Worm (Caenorhabditis elegans): ENCODE results near the gene K12H4.7.
A peak's percentile ranks its signal among the peaks of the same experiment; 100 is the strongest.

The K12H4.7 gene

DNA sequence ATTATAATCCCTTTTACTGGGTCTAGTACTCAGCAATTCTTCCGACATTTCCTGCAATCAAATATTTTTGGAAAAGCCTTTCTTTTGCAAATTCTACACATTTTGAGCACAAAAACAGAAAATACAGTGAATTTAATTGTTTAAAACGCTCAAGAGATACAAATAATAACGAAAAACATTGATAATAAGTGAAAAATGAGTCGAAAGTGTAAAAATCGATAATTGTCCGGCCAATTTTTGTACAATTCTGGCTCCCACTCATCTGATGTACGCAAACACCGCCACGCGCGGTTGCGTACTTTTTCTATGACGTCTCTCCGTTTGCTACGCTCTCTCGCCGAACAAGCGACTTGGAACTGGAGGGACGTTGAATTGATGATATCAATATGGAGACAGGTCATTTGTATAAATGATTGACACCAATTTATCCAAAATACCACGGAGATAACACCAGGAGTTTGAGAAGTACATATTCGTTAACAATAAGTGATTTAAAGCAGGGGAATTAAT lies 30.0 kb downstream of the K12H4.7 start, which contains the start of gene lin-36 (continued):
- TF ChIP-seq nhr-41 (GFP tag; IDR thresholded peaks at IDR 0.05) (no peak), ceh-44 (GFP tag; IDR thresholded peaks at IDR 0.05) (no peak), mdt-29 (GFP tag; IDR thresholded peaks at IDR 0.05) (0 out of 2 replicates have a peak, but pooled peaks have one; percentile 18), nhr-10 (tag; optimal IDR thresholded peaks at IDR 0.05) (no peak), fkh-10 (GFP tag; optimal IDR thresholded peaks at IDR 0.05) (no peak), ZK546.5 (tag; optimal IDR thresholded peaks at IDR 0.05) (no peak), D1046.2 (GFP tag; IDR thresholded peaks at IDR 0.05) (no peak), zip-2 (tag; optimal IDR thresholded peaks at IDR 0.05) (no peak), lin-38 (GFP tag; IDR thresholded peaks at IDR 0.05) (peak; percentile 71), hmg-1.1 (GFP tag; IDR thresholded peaks at IDR 0.05) (peak; percentile 70), arid-1 (GFP tag; conservative IDR thresholded peaks at IDR 0.05) (peak; percentile 43; the same call in 1 of the 2 replicates), attf-4 (tag; optimal IDR thresholded peaks at IDR 0.05) (no peak), madf-5 (GFP tag; IDR thresholded peaks at IDR 0.05) (no peak), unc-39 (tag; optimal IDR thresholded peaks at IDR 0.05) (no peak), daf-16 (GFP tag; optimal IDR thresholded peaks at IDR 0.05) (no peak), daf-16 (tag; optimal IDR thresholded peaks at IDR 0.05) (peak; percentile 51), zfp-3 (GFP tag; conservative IDR thresholded peaks at IDR 0.05) (no peak), ceh-82 (tag; optimal IDR thresholded peaks at IDR 0.05) (no peak), ztf-11 (tag; optimal IDR thresholded peaks at IDR 0.05) (no peak), egl-43 (GFP tag; IDR thresholded peaks at IDR 0.05) (no peak), F37D6.2 (tag; optimal IDR thresholded peaks at IDR 0.05) (peak; percentile 24), snpc-1.2 (GFP tag; IDR thresholded peaks at IDR 0.05) (no peak), mep-1 (tag; optimal IDR thresholded peaks at IDR 0.05) (peak; percentile 79), nhr-6 (tag; optimal IDR thresholded peaks at IDR 0.05) (peak; percentile 87), dmd-8 (GFP tag; IDR thresholded peaks at IDR 0.05) (no peak), ama-1 (optimal IDR thresholded peaks at IDR 0.05) (no peak), lsy-2 (tag; optimal IDR thresholded peaks at IDR 0.05) (peak in 1 of 2 experiments; percentile 90), aha-1 (tag) (peak; percentile 6), ceh-20 (GFP tag; IDR thresholded peaks at IDR 0.05) (no peak), Y105C5A.15 (GFP tag; IDR thresholded peaks at IDR 0.05) (no peak), set-16 (GFP tag; IDR thresholded peaks at IDR 0.05) (no peak), nhr-76 (tag; optimal IDR thresholded peaks at IDR 0.05) (no peak), sdz-12 (GFP tag; optimal IDR thresholded peaks at IDR 0.05) (no peak), mxl-3 (GFP tag; optimal IDR thresholded peaks at IDR 0.05) (peak; percentile 62), php-3 (GFP tag; IDR thresholded peaks at IDR 0.05) (no peak), pqm-1 (tag; optimal IDR thresholded peaks at IDR 0.05) (no peak), mes-2 (tag; optimal IDR thresholded peaks at IDR 0.05; ENCODE audit: poor library complexity, severe bottlenecking) (peak; percentile 91), saeg-2 (GFP tag; IDR thresholded peaks at IDR 0.05) (no peak), lir-3 (tag; optimal IDR thresholded peaks at IDR 0.05) (no peak), T20F7.1 (GFP tag; optimal IDR thresholded peaks at IDR 0.05) (no peak), lim-7 (GFP tag; IDR thresholded peaks at IDR 0.05) (no peak), lin-1 (GFP tag; IDR thresholded peaks at IDR 0.05) (no peak), aly-2 (tag; optimal IDR thresholded peaks at IDR 0.05) (no peak), ceh-62 (tag; optimal IDR thresholded peaks at IDR 0.05) (no peak), nhr-102 (tag; optimal IDR thresholded peaks at IDR 0.05) (no peak), ces-1 (GFP tag; optimal IDR thresholded peaks at IDR 0.05) (no peak), dve-1 (tag; optimal IDR thresholded peaks at IDR 0.05; ENCODE audit: insufficient read depth) (peak; percentile 78), fos-1 (tag; optimal IDR thresholded peaks at IDR 0.05) (no peak), madf-9 (GFP tag; conservative IDR thresholded peaks at IDR 0.05) (0 out of 2 replicates have a peak, but pooled peaks have one; percentile 21), ctbp-1 (GFP tag; IDR thresholded peaks at IDR 0.05) (no peak), egl-27 (tag; optimal IDR thresholded peaks at IDR 0.05) (no peak), dpl-1 (GFP tag; optimal IDR thresholded peaks at IDR 0.05) (peak; percentile 89), vab-7 (GFP tag; IDR thresholded peaks at IDR 0.05) (0 out of 2 replicates have a peak, but pooled peaks have one; percentile 25)

Measured in whole organism, L4 larva.